Worm (Caenorhabditis elegans): ENCODE results near the gene rsa-2.

DNA sequence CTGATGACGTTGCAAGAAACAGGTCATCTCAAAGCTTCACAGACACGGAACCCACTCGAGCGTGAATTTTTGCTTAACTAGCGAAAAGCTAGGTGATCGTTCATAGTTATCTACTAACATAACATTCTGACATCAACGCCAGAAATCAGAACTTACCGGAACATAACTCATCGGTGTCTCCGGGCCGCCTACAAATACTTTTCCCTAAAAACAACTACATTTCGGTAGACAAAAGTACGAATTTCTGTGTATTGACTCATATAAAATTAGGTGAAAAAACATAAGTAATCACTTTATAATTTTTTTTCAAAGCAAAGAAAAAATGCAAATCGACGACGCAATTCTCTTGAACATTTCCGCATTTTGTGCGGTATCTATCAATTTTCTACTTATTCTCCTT, 10.9 kb downstream of the rsa-2 start, which contains the start of gene str-261:
- TF ChIP-seq hlh-15 (tag; optimal IDR thresholded peaks at IDR 0.05) (no peak), ceh-2 (tag; optimal IDR thresholded peaks at IDR 0.05) (no peak), nhr-11 (tag; optimal IDR thresholded peaks at IDR 0.05) (no peak), ceh-45 (GFP tag; IDR thresholded peaks at IDR 0.05) (no peak), K09A11.1 (tag; optimal IDR thresholded peaks at IDR 0.05; ENCODE audit: insufficient read depth) (no peak), ceh-6 (GFP tag; optimal IDR thresholded peaks at IDR 0.05) (no peak), ztf-16 (tag; optimal IDR thresholded peaks at IDR 0.05) (no peak)

Measured in whole organism, late embryonic.